Fruit fly (Drosophila melanogaster) whole organism, wandering third instar larva: Measurements from ENCODE around the gene CG7685.

Source experiments
- Abd-B ChIP-seq: fragments of >200 bp; optimal IDR thresholded peaks from 2 replicates; lab custom pipeline; 2017; ENCODE audit warnings: missing biosample characterization, missing genetic modification characterization
- CG32264 ChIP-seq: fragments of 200-800 bp; sonication (Bioruptor generic); optimal IDR thresholded peaks from 2 replicates; lab custom pipeline; 2016; ENCODE audit warnings: missing biosample characterization, missing genetic modification characterization
- CG9705 ChIP-seq: fragments of 200-800 bp; sonication (Bioruptor generic); optimal IDR thresholded peaks from 2 replicates; lab custom pipeline; 2018; ENCODE audit warnings: missing biosample characterization, mild to moderate bottlenecking, missing genetic modification characterization
- CrebA ChIP-seq: fragments of 200-800 bp; sonication (Bioruptor generic); optimal IDR thresholded peaks from 2 replicates; lab custom pipeline; 2016; ENCODE audit warnings: missing biosample characterization, mild to moderate bottlenecking, missing genetic modification characterization, borderline replicate concordance
- Dfd ChIP-seq: fragments of >200 bp; optimal IDR thresholded peaks from 2 replicates; lab custom pipeline; 2017; ENCODE audit warnings: missing biosample characterization, missing genetic modification characterization
- Dif ChIP-seq: fragments of 200-275, 200-300 bp; sonication (Bioruptor generic); optimal IDR thresholded peaks from 2 replicates; lab custom pipeline; 2018; ENCODE audit warnings: missing biosample characterization, missing genetic modification characterization; ENCODE audit not compliant: partially characterized antibody
- GATAd ChIP-seq: sonication (Bioruptor generic); optimal IDR thresholded peaks from 2 replicates; lab custom pipeline; 2016; ENCODE audit warnings: missing biosample characterization, missing genetic modification characterization
- HLH106 ChIP-seq: fragments of 200-800 bp; optimal IDR thresholded peaks from 3 replicates; lab custom pipeline; 2019; ENCODE audit warnings: missing biosample characterization, mild to moderate bottlenecking, missing genetic modification characterization, moderate library complexity
- Hnf4 ChIP-seq: fragments of 200-800 bp; sonication (Bioruptor generic); optimal IDR thresholded peaks from 2 replicates; lab custom pipeline; 2016; ENCODE audit warnings: missing biosample characterization, mild to moderate bottlenecking, missing genetic modification characterization
- Hr78 ChIP-seq: fragments of >200 bp; optimal IDR thresholded peaks from 2 replicates; lab custom pipeline; 2017; ENCODE audit warnings: missing biosample characterization, missing genetic modification characterization
- Hr83 ChIP-seq: fragments of 200-300 bp; sonication (Bioruptor generic); optimal IDR thresholded peaks from 2 replicates; lab custom pipeline; 2016; ENCODE audit warnings: missing biosample characterization, mild to moderate bottlenecking, missing genetic modification characterization, moderate library complexity; ENCODE audit not compliant: poor library complexity, severe bottlenecking
- Jra ChIP-seq: sonication (Bioruptor generic); optimal IDR thresholded peaks from 2 replicates; lab custom pipeline; 2016; ENCODE audit warnings: missing biosample characterization, missing genetic modification characterization
- Mio ChIP-seq: sonication (Bioruptor generic); optimal IDR thresholded peaks from 2 replicates; lab custom pipeline; 2016; ENCODE audit warnings: missing biosample characterization, missing genetic modification characterization
- Myc ChIP-seq: fragments of >200 bp; optimal IDR thresholded peaks from 2 replicates; lab custom pipeline; 2017
- N ChIP-seq: fragments of >200 bp; optimal IDR thresholded peaks from 2 replicates; lab custom pipeline; 2018; ENCODE audit warnings: missing biosample characterization, missing external identifiers, missing genetic modification characterization
- OdsH ChIP-seq: fragments of 200-800 bp; sonication (Bioruptor generic); optimal IDR thresholded peaks from 2 replicates; lab custom pipeline; 2016; ENCODE audit warnings: missing biosample characterization, mild to moderate bottlenecking, missing genetic modification characterization
- Rel ChIP-seq, 2 experiments: fragments of 200-800 bp; sonication (Bioruptor generic) in 1 of 2; optimal IDR thresholded peaks; 2 replicates in 1 of 2; 3 replicates in 1 of 2; lab custom pipeline; 2016 to 2019; ENCODE audit warnings: mild to moderate bottlenecking in 2 of 2, missing biosample characterization in 2 of 2, missing genetic modification characterization in 2 of 2, moderate library complexity in 1 of 2
- Sp1 ChIP-seq: fragments of 200-800 bp; sonication (Bioruptor generic); optimal IDR thresholded peaks from 3 replicates; lab custom pipeline; 2019; ENCODE audit warnings: missing biosample characterization, mild to moderate bottlenecking, missing genetic modification characterization, moderate library complexity
- Vsx2 ChIP-seq: fragments of 200-300, 225-300 bp; sonication (Bioruptor generic); optimal IDR thresholded peaks from 2 replicates; lab custom pipeline; 2018; ENCODE audit warnings: missing biosample characterization, missing genetic modification characterization; ENCODE audit not compliant: partially characterized antibody
- br ChIP-seq: fragments of 200-800 bp; sonication (Bioruptor generic); optimal IDR thresholded peaks from 2 replicates; lab custom pipeline; 2016; ENCODE audit warnings: missing biosample characterization, missing genetic modification characterization
- brk ChIP-seq: fragments of 200-800 bp; sonication (Bioruptor generic); optimal IDR thresholded peaks from 2 replicates; lab custom pipeline; 2016; ENCODE audit warnings: missing biosample characterization, mild to moderate bottlenecking, missing genetic modification characterization
- dl ChIP-seq, 2 experiments: fragments of 175-275, 200-275 bp in 1 of 2; fragments of 200-275 bp in 1 of 2; sonication (Bioruptor generic); optimal IDR thresholded peaks; lab custom pipeline; 2018; ENCODE audit warnings: mild to moderate bottlenecking in 2 of 2, missing biosample characterization in 2 of 2, missing genetic modification characterization in 2 of 2, moderate library complexity in 2 of 2; ENCODE audit not compliant: partially characterized antibody in 2 of 2, insufficient read depth in 1 of 2
- dmrt93B ChIP-seq: fragments of 200-800 bp; sonication (Bioruptor generic); optimal IDR thresholded peaks from 2 replicates; lab custom pipeline; 2018; ENCODE audit warnings: missing biosample characterization, mild to moderate bottlenecking, missing genetic modification characterization
- dsf ChIP-seq: sonication (Bioruptor generic); optimal IDR thresholded peaks from 2 replicates; lab custom pipeline; 2016; ENCODE audit warnings: missing biosample characterization, missing genetic modification characterization, borderline replicate concordance
- ey ChIP-seq: fragments of 200-800 bp; sonication (Bioruptor generic); optimal IDR thresholded peaks from 2 replicates; lab custom pipeline; 2016; ENCODE audit warnings: missing biosample characterization, missing genetic modification characterization
- foxo ChIP-seq, 2 experiments: fragments of 200-800 bp; sonication (Bioruptor generic); optimal IDR thresholded peaks; 2 replicates in 1 of 2; 3 replicates in 1 of 2; lab custom pipeline; 2016 to 2017; ENCODE audit warnings: missing biosample characterization in 2 of 2, missing genetic modification characterization in 2 of 2
- fru ChIP-seq: fragments of 200-800 bp; sonication (Bioruptor generic); optimal IDR thresholded peaks from 3 replicates; lab custom pipeline; 2016; ENCODE audit warnings: missing biosample characterization, mild to moderate bottlenecking, missing genetic modification characterization
- h ChIP-seq: fragments of 200-800 bp; sonication (Bioruptor generic); optimal IDR thresholded peaks from 3 replicates; lab custom pipeline; 2016; ENCODE audit warnings: missing biosample characterization, mild to moderate bottlenecking, missing genetic modification characterization
- jim ChIP-seq: fragments of 175-275, 200-325 bp; sonication (Bioruptor generic); optimal IDR thresholded peaks from 2 replicates; lab custom pipeline; 2016; ENCODE audit warnings: missing biosample characterization, mild to moderate bottlenecking, missing genetic modification characterization
- pan ChIP-seq: fragments of >200 bp; optimal IDR thresholded peaks from 2 replicates; lab custom pipeline; 2017
- psq ChIP-seq: fragments of 200-800 bp; sonication (Bioruptor generic); optimal IDR thresholded peaks from 3 replicates; lab custom pipeline; 2017; ENCODE audit warnings: missing biosample characterization, mild to moderate bottlenecking, missing genetic modification characterization, moderate library complexity
- rgr ChIP-seq: fragments of 200-800 bp; sonication (Bioruptor generic); optimal IDR thresholded peaks from 3 replicates; lab custom pipeline; 2016; ENCODE audit warnings: missing biosample characterization, mild to moderate bottlenecking, missing genetic modification characterization
- sage ChIP-seq: fragments of 200-800 bp; sonication (Bioruptor generic); optimal IDR thresholded peaks from 2 replicates; lab custom pipeline; 2016; ENCODE audit warnings: missing biosample characterization, mild to moderate bottlenecking, missing genetic modification characterization
- sv ChIP-seq: fragments of 200-800 bp; sonication (Bioruptor generic); optimal IDR thresholded peaks from 3 replicates; lab custom pipeline; 2016; ENCODE audit warnings: missing biosample characterization, missing genetic modification characterization
- tai ChIP-seq: sonication (Bioruptor generic); optimal IDR thresholded peaks from 2 replicates; lab custom pipeline; 2016; ENCODE audit warnings: missing biosample characterization, missing genetic modification characterization
- usp ChIP-seq: fragments of >200 bp; optimal IDR thresholded peaks from 2 replicates; lab custom pipeline; 2017; ENCODE audit warnings: missing biosample characterization, missing genetic modification characterization
- woc ChIP-seq: sonication (Bioruptor generic); optimal IDR thresholded peaks from 2 replicates; lab custom pipeline; 2016; ENCODE audit warnings: missing biosample characterization, mild to moderate bottlenecking, missing genetic modification characterization

Gene CG7685

dm6 chr3R:18422446-18422845 is 17.7 kb downstream of the CG7685 start:
- TF ChIP-seq Rel (GFP tag; optimal IDR thresholded peaks at IDR 0.05; lab: Kevin White, UChicago) (no peak), Rel (tag; optimal IDR thresholded peaks at IDR 0.05; lab: Kevin White, UChicago) (no peak), Dfd (GFP tag; lab: Kevin White, UChicago) (peak; percentile 98)

- no peak for TF ChIP-seq Jra (GFP tag; lab: Kevin White, UChicago)
- TF ChIP-seq dmrt93B (GFP tag; lab: Kevin White, UChicago): no peak
- TF ChIP-seq br (GFP tag; lab: Kevin White, UChicago): no peak
- TF ChIP-seq Sp1 (GFP tag; lab: Kevin White, UChicago): no peak
- TF ChIP-seq ey (GFP tag; lab: Kevin White, UChicago): no peak
- TF ChIP-seq GATAd (GFP tag; lab: Kevin White, UChicago): no peak
- TF ChIP-seq brk (GFP tag; lab: Kevin White, UChicago): no peak
- TF ChIP-seq Dfd (GFP tag; lab: Kevin White, UChicago): peak; percentile 60
Observed at dm6 chr3R:18423352-18423751, 18.6 kb downstream of the CG7685 start.

- TF ChIP-seq br (GFP tag; lab: Kevin White, UChicago) (no peak), Dfd (GFP tag; lab: Kevin White, UChicago) (no peak), Abd-B (GFP tag; lab: Kevin White, UChicago) (no peak), N (GFP tag; lab: Kevin White, UChicago) (no peak), pan (no peak), tai (GFP tag; lab: Kevin White, UChicago) (no peak), foxo (GFP tag; optimal IDR thresholded peaks at IDR 0.05; lab: Kevin White, UChicago) (no peak), CG9705 (GFP tag; lab: Kevin White, UChicago) (no peak), h (GFP tag; lab: Kevin White, UChicago) (no peak), psq (GFP tag; lab: Kevin White, UChicago) (no peak), GATAd (GFP tag; lab: Kevin White, UChicago) (no peak), Mio (no peak), woc (GFP tag; lab: Kevin White, UChicago) (no peak), Jra (GFP tag; lab: Kevin White, UChicago) (no peak), dsf (GFP tag; lab: Kevin White, UChicago) (no peak), Hr78 (GFP tag; lab: Kevin White, UChicago) (no peak), Vsx2 (no peak)
Observed at dm6 chr3R:18432905-18433304, 28.2 kb downstream of the CG7685 start.

dm6 chr3R:18436550-18437362 is 32.0 kb downstream of the CG7685 start:
- TF ChIP-seq brk (GFP tag; lab: Kevin White, UChicago): peak; percentile 58
- peak; percentile 78 for TF ChIP-seq OdsH (GFP tag; lab: Kevin White, UChicago)
- peak; percentile 85 for TF ChIP-seq h (GFP tag; lab: Kevin White, UChicago)
- TF ChIP-seq foxo (GFP tag; optimal IDR thresholded peaks at IDR 0.05; lab: Kevin White, UChicago): peak in 1 of 2 experiments; percentile 86
- TF ChIP-seq psq (GFP tag; lab: Kevin White, UChicago): peak; percentile 64
- TF ChIP-seq CG9705 (GFP tag; lab: Kevin White, UChicago): no peak
- peak; percentile 49 for TF ChIP-seq HLH106 (tag; lab: Kevin White, UChicago)
- TF ChIP-seq pan: no peak
- no peak for TF ChIP-seq Myc
- TF ChIP-seq Hr78 (GFP tag; lab: Kevin White, UChicago): no peak
- no peak for TF ChIP-seq Jra (GFP tag; lab: Kevin White, UChicago)
- no peak for TF ChIP-seq N (GFP tag; lab: Kevin White, UChicago)
- TF ChIP-seq Rel (GFP tag; optimal IDR thresholded peaks at IDR 0.05; lab: Kevin White, UChicago): peak; percentile 4
- peak; percentile 53 for TF ChIP-seq Rel (tag; optimal IDR thresholded peaks at IDR 0.05; lab: Kevin White, UChicago)
- peak; percentile 76 for TF ChIP-seq br (GFP tag; lab: Kevin White, UChicago)
- no peak for TF ChIP-seq dsf (GFP tag; lab: Kevin White, UChicago)
- TF ChIP-seq Sp1 (GFP tag; lab: Kevin White, UChicago): peak; percentile 23
- TF ChIP-seq CG32264 (GFP tag; lab: Kevin White, UChicago): peak; percentile 43
- no peak for TF ChIP-seq jim (GFP tag; lab: Kevin White, UChicago)
- TF ChIP-seq fru (GFP tag; lab: Kevin White, UChicago): peak; percentile 81
- no peak for TF ChIP-seq usp (GFP tag; lab: Kevin White, UChicago)
- TF ChIP-seq Vsx2: no peak
- TF ChIP-seq dmrt93B (GFP tag; lab: Kevin White, UChicago): peak; percentile 40
- TF ChIP-seq ey (GFP tag; lab: Kevin White, UChicago): peak; percentile 83
- no peak for TF ChIP-seq Dif (GFP tag; lab: Kevin White, UChicago)
- TF ChIP-seq sage: peak; percentile 55
- no peak for TF ChIP-seq CrebA
- TF ChIP-seq sv (GFP tag; lab: Kevin White, UChicago): peak; percentile 2
- peak; percentile 89 for TF ChIP-seq Hnf4 (GFP tag; lab: Kevin White, UChicago)
- TF ChIP-seq rgr (GFP tag; lab: Kevin White, UChicago): peak; percentile 84
- no peak for TF ChIP-seq GATAd (GFP tag; lab: Kevin White, UChicago)
- TF ChIP-seq Dfd (GFP tag; lab: Kevin White, UChicago): no peak
- TF ChIP-seq tai (GFP tag; lab: Kevin White, UChicago): peak; percentile 48
- no peak for TF ChIP-seq dl (GFP tag; optimal IDR thresholded peaks at IDR 0.05; lab: Kevin White, UChicago; ENCODE audit: insufficient read depth in 1 of 2, partially characterized antibody in 2 of 2)
- TF ChIP-seq Mio: peak; percentile 10
- no peak for TF ChIP-seq Abd-B (GFP tag; lab: Kevin White, UChicago)
- TF ChIP-seq Hr83 (GFP tag; lab: Kevin White, UChicago): no peak
- peak; percentile 54 for TF ChIP-seq woc (GFP tag; lab: Kevin White, UChicago)
